Fruit fly (Drosophila melanogaster): ENCODE measurements around the gene CG32816.

DNA sequence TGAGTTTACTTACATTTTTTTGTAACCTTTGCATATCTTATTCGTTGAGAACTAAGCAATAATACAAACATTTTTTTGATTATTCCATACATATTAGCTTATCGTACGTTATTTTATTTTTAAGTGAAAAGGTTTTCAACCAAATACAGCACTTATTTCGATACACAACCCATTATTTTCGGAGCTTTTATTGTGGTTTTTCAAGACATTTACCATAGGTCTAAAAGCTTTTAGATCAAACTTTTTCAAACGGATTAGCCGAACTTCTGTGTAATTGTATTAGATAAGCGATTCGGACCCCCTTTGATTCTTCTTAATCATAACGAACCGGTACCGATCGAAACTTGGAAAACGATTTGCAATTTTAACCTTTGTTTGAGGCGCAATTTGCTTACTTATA is 119.6 kb downstream of the CG32816 start:
- no peak for TF ChIP-seq CG34367 (tag; optimal IDR thresholded peaks at IDR 0.05)
- no peak for TF ChIP-seq Ets98B (GFP tag; IDR thresholded peaks at IDR 0.05)
- TF ChIP-seq CG17806 (tag; optimal IDR thresholded peaks at IDR 0.05): no peak
- TF ChIP-seq CG8159 (tag; optimal IDR thresholded peaks at IDR 0.05): no peak
- TF ChIP-seq CG10348 (GFP tag; IDR thresholded peaks at IDR 0.05): no peak
- TF ChIP-seq Pif1B (GFP tag; optimal IDR thresholded peaks at IDR 0.05): no peak

All from whole organism, pupa.